Fruit fly (Drosophila melanogaster): ENCODE results near the gene Mco3.

- TF ChIP-seq pad (GFP tag; optimal IDR thresholded peaks at IDR 0.05) (no peak), Mnt (GFP tag; optimal IDR thresholded peaks at IDR 0.05) (peak; percentile 6), bab1 (GFP tag; optimal IDR thresholded peaks at IDR 0.05) (no peak), toe (GFP tag; optimal IDR thresholded peaks at IDR 0.05) (no peak), CG12768 (GFP tag; optimal IDR thresholded peaks at IDR 0.05) (no peak), Crg-1 (GFP tag; optimal IDR thresholded peaks at IDR 0.05) (no peak), Clk (GFP tag; optimal IDR thresholded peaks at IDR 0.05) (no peak), CG11617 (GFP tag; optimal IDR thresholded peaks at IDR 0.05) (no peak), CG7101 (tag; optimal IDR thresholded peaks at IDR 0.05) (no peak), CG1620 (GFP tag; optimal IDR thresholded peaks at IDR 0.05) (no peak), ovo (GFP tag; optimal IDR thresholded peaks at IDR 0.05) (no peak), CG14711 (tag; optimal IDR thresholded peaks at IDR 0.05) (no peak)
These were observed 4.0 kb upstream of the Mco3 start, which contains the start of gene CG5913 for dm6 chr3R:25893272-25893671.
